Fruit fly (Drosophila melanogaster): ENCODE results near the gene hyx.

Gene hyx

dm6 chr3R:9064874-9065273 is 26.3 kb downstream of the hyx start, which contains the start of the genes beag and Ada (continued):
- TF ChIP-seq CG12391 (tag; optimal IDR thresholded peaks at IDR 0.05) (peak; percentile 64), Bdp1 (GFP tag; optimal IDR thresholded peaks at IDR 0.05) (no peak), cg (GFP tag; optimal IDR thresholded peaks at IDR 0.05) (no peak), ind (GFP tag; optimal IDR thresholded peaks at IDR 0.05) (peak; percentile 26), CG6175 (GFP tag; IDR thresholded peaks at IDR 0.05) (no peak), Usf (GFP tag; optimal IDR thresholded peaks at IDR 0.05) (no peak), CG10543 (GFP tag; optimal IDR thresholded peaks at IDR 0.05) (peak; percentile 8), Adf1 (GFP tag; IDR thresholded peaks at IDR 0.05) (no peak), CG32532 (GFP tag; IDR thresholded peaks at IDR 0.05) (peak; percentile 71), row (GFP tag; IDR thresholded peaks at IDR 0.05) (peak; percentile 87), en (GFP tag; optimal IDR thresholded peaks at IDR 0.05) (no peak), CG17359 (tag; optimal IDR thresholded peaks at IDR 0.05) (peak; percentile 36), CG7928 (GFP tag; optimal IDR thresholded peaks at IDR 0.05) (peak; percentile 89), CG10462 (GFP tag; optimal IDR thresholded peaks at IDR 0.05) (peak; percentile 52), CG15696 (tag; optimal IDR thresholded peaks at IDR 0.05) (peak; percentile 34), Stat92E (GFP tag; optimal IDR thresholded peaks at IDR 0.05) (peak in 1 of 3 experiments; percentile 59), tap (tag; optimal IDR thresholded peaks at IDR 0.05) (no peak), CG4282 (GFP tag; optimal IDR thresholded peaks at IDR 0.05) (peak; percentile 5), Chrac-16 (GFP tag; optimal IDR thresholded peaks at IDR 0.05) (peak; percentile 1), CG11398 (GFP tag; optimal IDR thresholded peaks at IDR 0.05) (no peak), CG12071 (GFP tag; optimal IDR thresholded peaks at IDR 0.05) (no peak), CG14710 (tag; optimal IDR thresholded peaks at IDR 0.05) (peak; percentile 61), salm (tag; optimal IDR thresholded peaks at IDR 0.05) (no peak), CG6791 (GFP tag; IDR thresholded peaks at IDR 0.05; ENCODE audit: partially characterized antibody) (peak; percentile 43; the same call in 2 of the 3 replicates), Sox102F (GFP tag; optimal IDR thresholded peaks at IDR 0.05) (no peak), eve (GFP tag; optimal IDR thresholded peaks at IDR 0.05) (no peak), CG9609 (GFP tag; optimal IDR thresholded peaks at IDR 0.05) (peak; percentile 56), NFAT (GFP tag; IDR thresholded peaks at IDR 0.05) (no peak; the same call in 1 of the 2 replicates), kay (GFP tag; optimal IDR thresholded peaks at IDR 0.05) (no peak), Dll (GFP tag; IDR thresholded peaks at IDR 0.05; ENCODE audit: partially characterized antibody) (peak; percentile 64; the same call in 2 of the 4 replicates), disco-r (GFP tag; optimal IDR thresholded peaks at IDR 0.05) (peak; percentile 33), CG16863 (GFP tag; optimal IDR thresholded peaks at IDR 0.05) (no peak), CG7745 (tag; optimal IDR thresholded peaks at IDR 0.05) (no peak), MESR4 (GFP tag; optimal IDR thresholded peaks at IDR 0.05) (peak; percentile 91), CG10366 (GFP tag; IDR thresholded peaks at IDR 0.05) (no peak; the same call in 1 of the 2 replicates), MBD-R2 (GFP tag; IDR thresholded peaks at IDR 0.05) (peak; percentile 98), caup (GFP tag; optimal IDR thresholded peaks at IDR 0.05; ENCODE audit: severe bottlenecking) (no peak), abd-A (tag; optimal IDR thresholded peaks at IDR 0.05) (no peak), Aef1 (GFP tag; IDR thresholded peaks at IDR 0.05) (peak; percentile 38; the same call in 1 of the 3 replicates), Opbp (GFP tag; IDR thresholded peaks at IDR 0.05; ENCODE audit: partially characterized antibody) (peak; percentile 40; the same call in 1 of the 3 replicates), dmrt11E (tag; optimal IDR thresholded peaks at IDR 0.05) (peak; percentile 23), org-1 (GFP tag; optimal IDR thresholded peaks at IDR 0.05) (no peak), CG7372 (GFP tag; IDR thresholded peaks at IDR 0.05) (0 out of 2 replicates have a peak, but pooled peaks have one; percentile 26), ro (GFP tag; IDR thresholded peaks at IDR 0.05) (no peak), CG9817 (tag; optimal IDR thresholded peaks at IDR 0.05) (peak; percentile 32), CG16815 (GFP tag; optimal IDR thresholded peaks at IDR 0.05) (no peak), Ets65A (GFP tag) (no peak), Mes4 (GFP tag; optimal IDR thresholded peaks at IDR 0.05) (no peak), E2f2 (GFP tag; IDR thresholded peaks at IDR 0.05) (peak; percentile 71), vvl (GFP tag; IDR thresholded peaks at IDR 0.05) (peak; percentile 52), psq (GFP tag; optimal IDR thresholded peaks at IDR 0.05) (peak; percentile 16)
